Fruit fly (Drosophila melanogaster) whole organism, embryonic: Measurements from ENCODE around the gene HINT1.

Source experiments
- Ada2b ChIP-seq: fragments of 200-800 bp; sonication (Bioruptor generic); IDR thresholded peaks from 2 replicates; pipeline ENCODE4 v1.3.6; 2022; ENCODE audit warnings: missing biosample characterization, missing genetic modification characterization
- Aef1 ChIP-seq: fragments of 200-800 bp; sonication (Bioruptor generic); IDR thresholded peaks from 3 replicates; pipeline ENCODE4 v1.3.6; 2022; ENCODE audit warnings: missing biosample characterization, missing genetic modification characterization
- Awh ChIP-seq: fragments of 200-800 bp; sonication (Bioruptor generic); IDR thresholded peaks from 2 replicates; pipeline ENCODE4, ENCODE4 v1.3.6; 2022; ENCODE audit warnings: missing biosample characterization, missing genetic modification characterization
- Bgb ChIP-seq: fragments of 200-800 bp; sonication (Bioruptor generic); IDR thresholded peaks from 2 replicates; pipeline ENCODE4 v1.3.6; 2022; ENCODE audit warnings: missing biosample characterization, missing genetic modification characterization; ENCODE audit not compliant: partially characterized antibody
- Bteb2 ChIP-seq: fragments of 200-800 bp; sonication (Bioruptor generic); optimal IDR thresholded peaks from 2 replicates; lab custom pipeline; 2016; ENCODE audit warnings: missing biosample characterization, missing genetic modification characterization
- CG10321 ChIP-seq: fragments of 200-800 bp; sonication (Bioruptor generic); IDR thresholded peaks from 2 replicates; pipeline ENCODE4 v1.3.6; 2022; ENCODE audit warnings: missing biosample characterization, missing genetic modification characterization
- CG10366 ChIP-seq: fragments of 200-800 bp; sonication (Bioruptor generic); IDR thresholded peaks from 2 replicates; pipeline ENCODE4 v1.3.6; 2022; ENCODE audit warnings: missing biosample characterization, missing genetic modification characterization
- CG1233 ChIP-seq: fragments of 200-800 bp; sonication (Bioruptor generic); optimal IDR thresholded peaks from 4 replicates; lab custom pipeline; 2018; ENCODE audit warnings: missing biosample characterization, mild to moderate bottlenecking, missing genetic modification characterization
- CG15269 ChIP-seq: fragments of 200-800 bp; sonication (Bioruptor generic); optimal IDR thresholded peaks from 2 replicates; lab custom pipeline; 2018; ENCODE audit warnings: missing biosample characterization, mild to moderate bottlenecking, missing genetic modification characterization, moderate library complexity
- CG15601 ChIP-seq: fragments of 200-800 bp; sonication (Bioruptor generic); optimal IDR thresholded peaks from 3 replicates; lab custom pipeline; 2019; ENCODE audit warnings: missing biosample characterization, mild to moderate bottlenecking, missing genetic modification characterization, moderate library complexity
- CG16863 ChIP-seq: fragments of 200-800 bp; sonication (Bioruptor generic); optimal IDR thresholded peaks from 3 replicates; lab custom pipeline; 2016; ENCODE audit warnings: missing biosample characterization, missing genetic modification characterization
- CG17328 ChIP-seq: fragments of 200-800 bp; sonication (Bioruptor generic); IDR thresholded peaks from 2 replicates; pipeline ENCODE4 v1.3.6; 2022; ENCODE audit warnings: missing biosample characterization, missing genetic modification characterization
- CG17385 ChIP-seq: fragments of 200-800 bp; sonication (Bioruptor generic); optimal IDR thresholded peaks from 3 replicates; lab custom pipeline; 2018; ENCODE audit warnings: missing biosample characterization, mild to moderate bottlenecking, missing genetic modification characterization
- CG17912 ChIP-seq: fragments of 200-800 bp; sonication (Bioruptor generic); optimal IDR thresholded peaks from 2 replicates; lab custom pipeline; 2018; ENCODE audit warnings: missing biosample characterization, mild to moderate bottlenecking, missing genetic modification characterization
- CG2116 ChIP-seq: fragments of 200-800 bp; sonication (Bioruptor generic); optimal IDR thresholded peaks from 3 replicates; lab custom pipeline; 2018; ENCODE audit warnings: missing biosample characterization, mild to moderate bottlenecking, missing genetic modification characterization
- CG31365 ChIP-seq: fragments of 200-800 bp; sonication (Bioruptor generic); optimal IDR thresholded peaks from 2 replicates; lab custom pipeline; 2018; ENCODE audit warnings: missing biosample characterization, mild to moderate bottlenecking, missing genetic modification characterization
- CG31388 ChIP-seq: fragments of 200-800 bp; sonication (Bioruptor generic); optimal IDR thresholded peaks from 2 replicates; lab custom pipeline; 2016; ENCODE audit warnings: missing biosample characterization, missing genetic modification characterization
- CG3726 ChIP-seq: fragments of 200-800 bp; sonication (Bioruptor generic); IDR thresholded peaks from 3 replicates; pipeline ENCODE4, ENCODE4 v1.3.6; 2022; ENCODE audit warnings: missing biosample characterization, missing genetic modification characterization
- CG4360 ChIP-seq: fragments of 200-800 bp; sonication (Bioruptor generic); IDR thresholded peaks from 2 replicates; pipeline ENCODE4 v1.3.6; 2022; ENCODE audit warnings: missing biosample characterization, missing genetic modification characterization
- CG4404 ChIP-seq: fragments of 200-800 bp; sonication (Bioruptor generic); IDR thresholded peaks from 2 replicates; pipeline ENCODE4 v1.3.6; 2022; ENCODE audit warnings: missing biosample characterization, missing genetic modification characterization
- CG4820 ChIP-seq: fragments of 200-800 bp; sonication (Bioruptor generic); optimal IDR thresholded peaks from 3 replicates; lab custom pipeline; 2016; ENCODE audit warnings: missing biosample characterization, missing genetic modification characterization
- CG6689 ChIP-seq: fragments of 200-800 bp; sonication (Bioruptor generic); IDR thresholded peaks from 2 replicates; pipeline ENCODE4 v1.3.6; 2022; ENCODE audit warnings: missing biosample characterization, missing genetic modification characterization
- CG9437 ChIP-seq: fragments of 200-800 bp; sonication (Bioruptor generic); optimal IDR thresholded peaks from 2 replicates; lab custom pipeline; 2018; ENCODE audit warnings: missing biosample characterization, mild to moderate bottlenecking, missing genetic modification characterization
- E2f2 ChIP-seq: fragments of 200-800 bp; sonication (Bioruptor generic); IDR thresholded peaks from 2 replicates; pipeline ENCODE4 v1.3.6; 2022; ENCODE audit warnings: missing biosample characterization, missing genetic modification characterization
- H2.0 ChIP-seq: fragments of 200-800 bp; sonication (Bioruptor generic); IDR thresholded peaks from 2 replicates; pipeline ENCODE4 v1.3.6; 2022; ENCODE audit warnings: missing biosample characterization, missing genetic modification characterization
- HLH54F ChIP-seq: fragments of 200-800 bp; sonication (Bioruptor generic); optimal IDR thresholded peaks from 3 replicates; lab custom pipeline; 2016; ENCODE audit warnings: missing biosample characterization, missing genetic modification characterization
- Meics ChIP-seq: fragments of 200-800 bp; sonication (Bioruptor generic); optimal IDR thresholded peaks from 2 replicates; lab custom pipeline; 2017; ENCODE audit warnings: missing biosample characterization, mild to moderate bottlenecking, missing genetic modification characterization
- Pdp1 ChIP-seq, 2 experiments: fragments of 200-800 bp; sonication (Bioruptor generic); optimal IDR thresholded peaks; 3 replicates each; lab custom pipeline; 2016; ENCODE audit warnings: missing biosample characterization in 2 of 2, missing genetic modification characterization in 2 of 2, mild to moderate bottlenecking in 1 of 2, moderate library complexity in 1 of 2
- Sin3A ChIP-seq: fragments of >200 bp; optimal IDR thresholded peaks from 2 replicates; lab custom pipeline; 2018
- Sox100B ChIP-seq: fragments of 200-800 bp; sonication (Bioruptor generic); optimal IDR thresholded peaks from 3 replicates; lab custom pipeline; 2018; ENCODE audit warnings: missing biosample characterization, mild to moderate bottlenecking, missing genetic modification characterization
- bbx ChIP-seq: fragments of 200-800 bp; sonication (Bioruptor generic); IDR thresholded peaks from 2 replicates; pipeline ENCODE4 v1.3.6; 2022; ENCODE audit warnings: missing biosample characterization, missing genetic modification characterization; ENCODE audit not compliant: partially characterized antibody
- bcd ChIP-seq: fragments of 200-800 bp; sonication (Bioruptor generic); optimal IDR thresholded peaks from 2 replicates; lab custom pipeline; 2017; ENCODE audit warnings: missing biosample characterization, mild to moderate bottlenecking, missing genetic modification characterization
- btn ChIP-seq: fragments of 200-800 bp; sonication (Bioruptor generic); optimal IDR thresholded peaks from 2 replicates; lab custom pipeline; 2016; ENCODE audit warnings: missing biosample characterization, missing genetic modification characterization
- cg ChIP-seq: fragments of 200-800 bp; sonication (Bioruptor generic); optimal IDR thresholded peaks from 3 replicates; lab custom pipeline; 2019; ENCODE audit warnings: missing biosample characterization, mild to moderate bottlenecking, missing genetic modification characterization, moderate library complexity
- chn ChIP-seq: fragments of 200-800 bp; sonication (Bioruptor generic); optimal IDR thresholded peaks from 2 replicates; lab custom pipeline; 2016; ENCODE audit warnings: missing biosample characterization, missing genetic modification characterization
- dmrt11E ChIP-seq: fragments of 200-800 bp; sonication (Bioruptor generic); optimal IDR thresholded peaks from 3 replicates; lab custom pipeline; 2018; ENCODE audit warnings: missing biosample characterization, mild to moderate bottlenecking, missing genetic modification characterization, moderate library complexity
- en ChIP-seq: fragments of 200-800 bp; sonication (Bioruptor generic); optimal IDR thresholded peaks from 2 replicates; lab custom pipeline; 2016; ENCODE audit warnings: missing biosample characterization, missing genetic modification characterization
- esg ChIP-seq: fragments of 200-800 bp; sonication (Bioruptor generic); conservative IDR thresholded peaks from 2 replicates; pipeline ENCODE4 v1.3.6; 2022; ENCODE audit warnings: missing biosample characterization, missing genetic modification characterization
- fd64A ChIP-seq: fragments of 200-800 bp; sonication (Bioruptor generic); optimal IDR thresholded peaks from 3 replicates; lab custom pipeline; 2018; ENCODE audit warnings: missing biosample characterization, mild to moderate bottlenecking, missing genetic modification characterization
- jigr1 ChIP-seq: fragments of 200-800 bp; sonication (Bioruptor generic); IDR thresholded peaks from 3 replicates; pipeline ENCODE4 v1.3.6; 2022; ENCODE audit warnings: missing biosample characterization, missing genetic modification characterization
- kay ChIP-seq: fragments of 200-800 bp; sonication (Bioruptor generic); optimal IDR thresholded peaks from 2 replicates; lab custom pipeline; 2016; ENCODE audit warnings: missing biosample characterization, missing genetic modification characterization
- nau ChIP-seq: fragments of 200-800 bp; sonication (Bioruptor generic); optimal IDR thresholded peaks from 3 replicates; lab custom pipeline; 2017; ENCODE audit warnings: missing biosample characterization, mild to moderate bottlenecking, missing genetic modification characterization, missing genetic modification reagents
- nmo ChIP-seq: fragments of 200-800 bp; sonication (Bioruptor generic); optimal IDR thresholded peaks from 2 replicates; lab custom pipeline; 2018; ENCODE audit warnings: missing biosample characterization, mild to moderate bottlenecking, missing genetic modification characterization, moderate library complexity
- org-1 ChIP-seq: fragments of 200-800 bp; sonication (Bioruptor generic); optimal IDR thresholded peaks from 2 replicates; lab custom pipeline; 2017; ENCODE audit warnings: missing biosample characterization, missing genetic modification characterization
- pb ChIP-seq: fragments of 200-800 bp; sonication (Bioruptor generic); optimal IDR thresholded peaks from 3 replicates; lab custom pipeline; 2016; ENCODE audit warnings: missing biosample characterization, missing genetic modification characterization
- rib ChIP-seq: fragments of 200-800 bp; sonication (Bioruptor generic); IDR thresholded peaks from 2 replicates; pipeline ENCODE4 v1.3.6; 2022; ENCODE audit warnings: missing biosample characterization, missing genetic modification characterization
- schlank ChIP-seq: fragments of 200-800 bp; sonication (Bioruptor generic); optimal IDR thresholded peaks from 2 replicates; lab custom pipeline; 2018; ENCODE audit warnings: missing biosample characterization, mild to moderate bottlenecking, missing genetic modification characterization
- scrt ChIP-seq: fragments of 200-800 bp; sonication (Bioruptor generic); optimal IDR thresholded peaks from 2 replicates; lab custom pipeline; 2018; ENCODE audit warnings: missing biosample characterization, mild to moderate bottlenecking, missing genetic modification characterization, moderate library complexity
- sisA ChIP-seq: fragments of 200-800 bp; sonication (Bioruptor generic); IDR thresholded peaks from 2 replicates; pipeline ENCODE4 v1.3.6; 2022; ENCODE audit warnings: missing biosample characterization, missing genetic modification characterization
- slou ChIP-seq: fragments of 200-800 bp; sonication (Bioruptor generic); optimal IDR thresholded peaks from 3 replicates; lab custom pipeline; 2016; ENCODE audit warnings: missing biosample characterization, missing genetic modification characterization
- ssp ChIP-seq: fragments of 200-800 bp; sonication (Bioruptor generic); IDR thresholded peaks from 2 replicates; pipeline ENCODE4 v1.3.6; 2022; ENCODE audit warnings: missing biosample characterization, missing genetic modification characterization
- tll ChIP-seq, 2 experiments: fragments of 200-800 bp in 1 of 2; fragments of >200 bp in 1 of 2; sonication (Bioruptor generic) in 1 of 2; optimal IDR thresholded peaks; 2 replicates each; lab custom pipeline; 2017 to 2019; ENCODE audit warnings: missing biosample characterization in 2 of 2, missing genetic modification characterization in 2 of 2, mild to moderate bottlenecking in 1 of 2, moderate library complexity in 1 of 2

HINT1 gene

DNA sequence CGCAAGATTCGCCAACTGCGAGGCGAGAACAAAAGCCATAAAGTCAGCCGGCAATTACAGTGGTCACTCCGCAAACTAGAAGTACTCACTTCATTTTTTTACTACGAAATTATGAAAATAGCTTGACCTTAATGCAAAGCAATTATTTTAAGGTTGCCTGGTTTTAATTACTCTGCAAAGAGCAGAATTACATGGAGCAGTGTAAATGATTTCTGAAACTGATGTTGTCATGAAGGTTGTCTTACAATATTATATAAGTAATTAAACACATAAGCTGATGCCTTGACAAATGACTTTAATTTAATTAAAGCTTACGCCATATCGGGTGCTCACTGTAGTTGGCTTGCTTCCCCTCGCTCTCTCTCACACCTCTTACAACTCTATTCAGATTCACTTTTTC is 35.7 kb upstream of the HINT1 start:
- TF ChIP-seq CG31388 (GFP tag; lab: Kevin White, UChicago) (no peak), pb (GFP tag; lab: Kevin White, UChicago) (no peak), schlank (peak; percentile 29), E2f2 (GFP tag; lab: Robert Waterston, UW) (peak; percentile 28; the same call in 1 of the 2 replicates), CG9437 (GFP tag; lab: Kevin White, UChicago) (no peak), dmrt11E (tag; lab: Kevin White, UChicago) (no peak), Sox100B (GFP tag; lab: Kevin White, UChicago) (no peak), cg (GFP tag; lab: Kevin White, UChicago) (no peak), Pdp1 (GFP tag; optimal IDR thresholded peaks at IDR 0.05; lab: Kevin White, UChicago) (peak; percentile 22 to 83), nau (no peak), CG17912 (GFP tag; lab: Kevin White, UChicago) (no peak), CG4404 (peak; percentile 49; the same call in 1 of the 2 replicates), ssp (GFP tag; lab: Robert Waterston, UW) (0 out of 2 replicates have a peak, but pooled peaks have one; percentile 9), tll (GFP tag; optimal IDR thresholded peaks at IDR 0.05; lab: Kevin White, UChicago) (no peak), CG4360 (GFP tag; lab: Robert Waterston, UW) (no peak), CG17385 (GFP tag; lab: Kevin White, UChicago) (peak; percentile 45), btn (GFP tag; lab: Kevin White, UChicago) (no peak), kay (GFP tag; lab: Kevin White, UChicago) (no peak), chn (GFP tag; lab: Kevin White, UChicago) (no peak), HLH54F (peak; percentile 49), CG15601 (tag; lab: Kevin White, UChicago) (no peak), en (GFP tag; lab: Kevin White, UChicago) (no peak), CG15269 (tag; lab: Kevin White, UChicago) (peak; percentile 44), Bgb (no peak), scrt (GFP tag; lab: Kevin White, UChicago) (peak; percentile 54), CG10366 (GFP tag; lab: Robert Waterston, UW) (peak; percentile 34; the same call in 1 of the 2 replicates), sisA (no peak), Bteb2 (GFP tag; lab: Kevin White, UChicago) (peak; percentile 42), slou (peak; percentile 18), Ada2b (GFP tag; lab: Robert Waterston, UW) (no peak), CG3726 (GFP tag; lab: Robert Waterston, UW) (no peak), CG16863 (GFP tag; lab: Kevin White, UChicago) (no peak), H2.0 (no peak), esg (GFP tag; lab: Robert Waterston, UW) (peak; percentile 39), Aef1 (GFP tag; lab: Robert Waterston, UW) (peak; percentile 35; the same call in 2 of the 3 replicates), rib (GFP tag; lab: Robert Waterston, UW) (no peak), CG17328 (GFP tag; lab: Robert Waterston, UW) (peak; percentile 17; the same call in 1 of the 2 replicates), nmo (GFP tag; lab: Kevin White, UChicago) (peak; percentile 33), bcd (GFP tag; lab: Kevin White, UChicago) (peak; percentile 68), fd64A (GFP tag; lab: Kevin White, UChicago) (no peak), org-1 (GFP tag; lab: Kevin White, UChicago) (peak; percentile 24), CG4820 (GFP tag; lab: Kevin White, UChicago) (peak; percentile 30), jigr1 (GFP tag; lab: Robert Waterston, UW) (no peak), CG10321 (GFP tag; lab: Robert Waterston, UW) (no peak), CG6689 (GFP tag; lab: Robert Waterston, UW) (peak; percentile 41), Awh (GFP tag; lab: Robert Waterston, UW) (no peak), CG31365 (tag; lab: Kevin White, UChicago) (no peak), Meics (GFP tag; lab: Kevin White, UChicago) (peak; percentile 67), CG2116 (GFP tag; lab: Kevin White, UChicago) (no peak), Sin3A (lab: Kevin White, UChicago) (no peak), CG1233 (GFP tag; lab: Kevin White, UChicago) (peak; percentile 21), bbx (GFP tag; lab: Robert Waterston, UW) (no peak)
